Worm (Caenorhabditis elegans) whole organism, L3 larva: ENCODE measurements around the gene F49C5.10.
A peak's percentile ranks its signal among the peaks of the same experiment; 100 is the strongest.

Experiments used
- R02D3.7 ChIP-seq: fragments of 150-350 bp; optimal IDR thresholded peaks from 2 replicates; lab custom pipeline; 2014; ENCODE audit warnings: missing biosample characterization, missing genetic modification characterization
- ZK546.5 ChIP-seq: sonication (generic microtip); optimal IDR thresholded peaks from 2 replicates; lab custom pipeline; 2017; ENCODE audit warnings: missing biosample characterization, missing genetic modification characterization
- ama-1 ChIP-seq: fragments of 150-350 bp; optimal IDR thresholded peaks from 2 replicates; lab custom pipeline; 2018
- ceh-16 ChIP-seq: sonication (generic microtip); optimal IDR thresholded peaks from 2 replicates; lab custom pipeline; 2017; ENCODE audit warnings: missing biosample characterization, missing genetic modification characterization
- ceh-82 ChIP-seq: fragments of 150-350 bp; optimal IDR thresholded peaks from 2 replicates; lab custom pipeline; 2014; ENCODE audit warnings: missing biosample characterization, missing genetic modification characterization
- ceh-9 ChIP-seq: sonication (generic microtip); optimal IDR thresholded peaks from 2 replicates; lab custom pipeline; 2018; ENCODE audit warnings: missing biosample characterization, missing genetic modification characterization
- daf-12 ChIP-seq: fragments of 150-350 bp; optimal IDR thresholded peaks from 2 replicates; lab custom pipeline; 2014; ENCODE audit warnings: missing biosample characterization, missing genetic modification reagents, missing genetic modification characterization
- egl-27 ChIP-seq: sonication (generic microtip); optimal IDR thresholded peaks from 4 replicates; lab custom pipeline; 2017; ENCODE audit warnings: missing biosample characterization, missing genetic modification reagents, missing genetic modification characterization
- elt-2 ChIP-seq: sonication (generic microtip); optimal IDR thresholded peaks from 2 replicates; lab custom pipeline; 2016; ENCODE audit warnings: missing genetic modification reagents, mild to moderate bottlenecking, missing genetic modification characterization, missing compliant biosample characterization
- elt-3 ChIP-seq, 3 experiments: fragments of 150-350 bp in 1 of 3; sonication (generic microtip) in 2 of 3; optimal IDR thresholded peaks; 2 replicates in 2 of 3; 4 replicates in 1 of 3; lab custom pipeline; 2014 to 2017; ENCODE audit warnings: missing biosample characterization in 3 of 3, missing genetic modification characterization in 3 of 3
- eor-1 ChIP-seq, 2 experiments: fragments of 150-350 bp; optimal IDR thresholded peaks; 2 replicates each; lab custom pipeline; 2014 to 2018; ENCODE audit warnings: missing biosample characterization in 2 of 2, missing genetic modification characterization in 2 of 2
- fkh-10 ChIP-seq: sonication (generic microtip); optimal IDR thresholded peaks from 2 replicates; lab custom pipeline; 2017; ENCODE audit warnings: missing biosample characterization, missing genetic modification reagents, missing genetic modification characterization
- fos-1 ChIP-seq: fragments of 150-350 bp; optimal IDR thresholded peaks from 2 replicates; lab custom pipeline; 2014; ENCODE audit warnings: missing biosample characterization, missing genetic modification characterization
- jun-1 ChIP-seq: fragments of 150-350 bp; optimal IDR thresholded peaks from 2 replicates; lab custom pipeline; 2014; ENCODE audit warnings: missing biosample characterization, missing genetic modification reagents, missing genetic modification characterization
- lin-15B ChIP-seq: fragments of 150-350 bp; optimal IDR thresholded peaks from 2 replicates; lab custom pipeline; 2014; ENCODE audit warnings: missing biosample characterization, missing genetic modification characterization
- lin-39 ChIP-seq: fragments of 150-350 bp; optimal IDR thresholded peaks from 2 replicates; lab custom pipeline; 2018; ENCODE audit warnings: missing biosample characterization, missing genetic modification reagents, missing genetic modification characterization
- mdl-1 ChIP-seq: fragments of 150-350 bp; optimal IDR thresholded peaks from 2 replicates; lab custom pipeline; 2014; ENCODE audit warnings: missing biosample characterization, missing genetic modification characterization
- mml-1 ChIP-seq: fragments of 150-350 bp; sonication (generic microtip); optimal IDR thresholded peaks from 3 replicates; lab custom pipeline; 2014; ENCODE audit warnings: missing biosample characterization, missing genetic modification characterization
- nhr-11 ChIP-seq: fragments of 150-350 bp; optimal IDR thresholded peaks from 2 replicates; lab custom pipeline; 2014; ENCODE audit warnings: missing biosample characterization, missing genetic modification characterization
- nhr-23 ChIP-seq: fragments of 150-350 bp; optimal IDR thresholded peaks from 2 replicates; lab custom pipeline; 2014; ENCODE audit warnings: missing biosample characterization, missing genetic modification reagents, missing genetic modification characterization
- nhr-237 ChIP-seq: fragments of 150-350 bp; optimal IDR thresholded peaks from 2 replicates; lab custom pipeline; 2014; ENCODE audit warnings: missing biosample characterization, missing genetic modification characterization
- nhr-25 ChIP-seq: sonication (generic microtip); optimal IDR thresholded peaks from 2 replicates; lab custom pipeline; 2017; ENCODE audit warnings: missing biosample characterization, missing genetic modification characterization
- nhr-43 ChIP-seq: sonication (generic microtip); optimal IDR thresholded peaks from 2 replicates; lab custom pipeline; 2016; ENCODE audit warnings: mild to moderate bottlenecking, missing genetic modification characterization, missing compliant biosample characterization; ENCODE audit not compliant: poor library complexity, severe bottlenecking
- nhr-67 ChIP-seq: fragments of 150-350 bp; optimal IDR thresholded peaks from 2 replicates; lab custom pipeline; 2014; ENCODE audit warnings: missing biosample characterization, missing genetic modification characterization
- pqm-1 ChIP-seq: fragments of 150-350 bp; optimal IDR thresholded peaks from 2 replicates; lab custom pipeline; 2017; ENCODE audit warnings: missing biosample characterization, missing genetic modification characterization, inconsistent platforms
- sea-2 ChIP-seq: fragments of 150-350 bp; sonication (generic microtip); optimal IDR thresholded peaks from 4 replicates; lab custom pipeline; 2014; ENCODE audit warnings: missing biosample characterization, missing genetic modification reagents, missing genetic modification characterization
- skn-1 ChIP-seq: fragments of 150-350 bp; optimal IDR thresholded peaks from 2 replicates; lab custom pipeline; 2014; ENCODE audit warnings: missing biosample characterization, missing genetic modification characterization
- snpc-4 ChIP-seq: fragments of 150-350 bp; optimal IDR thresholded peaks from 2 replicates; lab custom pipeline; 2014; ENCODE audit warnings: missing biosample characterization, missing genetic modification characterization
- unc-62 ChIP-seq: fragments of 150-350 bp; sonication (generic microtip); optimal IDR thresholded peaks from 4 replicates; lab custom pipeline; 2014; ENCODE audit warnings: missing biosample characterization, missing genetic modification reagents, missing genetic modification characterization
- zag-1 ChIP-seq: fragments of 150-350 bp; optimal IDR thresholded peaks from 2 replicates; lab custom pipeline; 2014; ENCODE audit warnings: missing biosample characterization, missing genetic modification characterization
- ztf-11 ChIP-seq: fragments of 150-350 bp; optimal IDR thresholded peaks from 2 replicates; lab custom pipeline; 2014; ENCODE audit warnings: missing biosample characterization, missing genetic modification characterization
- ztf-4 ChIP-seq: fragments of 150-350 bp; optimal IDR thresholded peaks from 2 replicates; lab custom pipeline; 2014; ENCODE audit warnings: missing biosample characterization, missing genetic modification characterization

F49C5.10 gene

ce11 chrII:12546413-12546812 lies at the start of gene F49C5.10, which contains the start of gene F49C5.5:
Gene F49C5.10 (plus strand): TSS chrII:12546756.
Gene F49C5.5 (minus strand): TSS chrII:12546513.
- TF ChIP-seq zag-1 (tag; lab: Kevin White, UChicago), result no peak
- TF ChIP-seq daf-12 (tag; lab: Kevin White, UChicago), result no peak
- no peak for TF ChIP-seq nhr-237 (tag; lab: Kevin White, UChicago)
- TF ChIP-seq elt-2 (tag; lab: Kevin White, UChicago), result no peak
- no peak for TF ChIP-seq nhr-67
- TF ChIP-seq nhr-23 (tag; lab: Kevin White, UChicago), result no peak
- TF ChIP-seq lin-39 (tag; lab: Kevin White, UChicago), result no peak
- TF ChIP-seq elt-3 (tag; optimal IDR thresholded peaks at IDR 0.05; lab: Kevin White, UChicago), result no peak
- no peak for TF ChIP-seq nhr-43
- TF ChIP-seq nhr-25 (tag; lab: Kevin White, UChicago), result no peak
- no peak for TF ChIP-seq skn-1
- no peak for TF ChIP-seq fos-1 (tag; lab: Kevin White, UChicago)
- TF ChIP-seq ceh-82 (tag; lab: Kevin White, UChicago), result no peak
- no peak for TF ChIP-seq pqm-1 (tag; lab: Kevin White, UChicago)
- TF ChIP-seq ceh-16, result no peak
- no peak for TF ChIP-seq ztf-4 (tag; lab: Kevin White, UChicago)
- TF ChIP-seq unc-62 (GFP tag; lab: Kevin White, UChicago), result no peak
- no peak for TF ChIP-seq snpc-4 (tag; lab: Kevin White, UChicago)
- no peak for TF ChIP-seq ama-1 (lab: Kevin White, UChicago)

DNA sequence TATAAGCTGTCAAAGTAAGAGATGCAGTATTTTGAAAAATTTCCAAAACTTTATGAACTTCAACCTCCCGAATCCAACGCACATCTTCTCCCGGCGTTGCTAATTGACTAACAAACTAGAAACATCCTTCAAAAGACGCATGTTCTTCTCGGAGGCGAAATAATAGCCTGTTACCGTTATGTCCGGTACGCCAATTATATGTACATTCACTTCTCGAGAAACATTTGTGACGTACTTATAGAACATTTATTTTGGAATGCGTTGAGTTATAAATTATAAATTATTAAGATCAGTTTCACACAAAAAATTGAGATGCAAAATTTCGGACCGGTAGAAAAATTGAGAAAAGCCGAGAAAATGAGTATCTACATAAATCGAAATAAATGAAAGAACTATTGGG lies 49.6 kb upstream of the F49C5.10 start, which contains the start of gene T21B4.3:
T21B4.3 (minus strand) TSS at position 101 of the 400 bp plus-strand sequence.
- TF ChIP-seq lin-15B (tag; lab: Kevin White, UChicago) (no peak), sea-2 (GFP tag; lab: Kevin White, UChicago) (no peak), jun-1 (no peak), unc-62 (GFP tag; lab: Kevin White, UChicago) (no peak), R02D3.7 (tag; lab: Kevin White, UChicago) (no peak), ceh-16 (no peak), nhr-67 (no peak), nhr-11 (tag; lab: Kevin White, UChicago) (no peak), ztf-11 (tag; lab: Kevin White, UChicago) (no peak), nhr-237 (tag; lab: Kevin White, UChicago) (no peak), ceh-9 (no peak), eor-1 (tag; optimal IDR thresholded peaks at IDR 0.05; lab: Kevin White, UChicago) (no peak)

DNA sequence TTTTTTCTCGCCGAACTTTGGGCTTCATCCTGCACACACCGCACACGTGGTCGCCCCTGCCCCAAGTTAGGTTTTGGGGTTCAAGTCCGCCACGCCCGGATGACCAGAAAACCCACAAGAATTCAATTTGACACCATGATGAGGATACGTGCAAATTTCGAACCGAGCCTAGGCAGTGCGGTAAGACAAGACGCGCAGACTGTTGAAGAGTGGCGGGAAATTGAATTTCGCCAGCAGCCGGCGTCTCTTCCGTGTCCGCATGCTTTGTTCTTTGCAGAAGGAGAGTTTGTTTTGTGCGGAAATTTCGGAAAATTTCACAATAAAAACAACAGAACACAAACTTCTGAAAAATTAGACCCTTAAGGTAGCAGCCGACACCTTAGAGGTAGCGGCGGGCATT lies 46.6 kb upstream of the F49C5.10 start:
- TF ChIP-seq nhr-43 (no peak), mdl-1 (tag; lab: Kevin White, UChicago) (no peak), fkh-10 (GFP tag; lab: Kevin White, UChicago) (peak; percentile 2), nhr-25 (tag; lab: Kevin White, UChicago) (no peak)

ce11 chrII:12502784-12503183 lies 43.8 kb upstream of the F49C5.10 start, which contains the start of gene ador-1:
Gene ador-1 (minus strand): TSS chrII:12502884.
- TF ChIP-seq ZK546.5 (tag; lab: Kevin White, UChicago), result no peak

DNA sequence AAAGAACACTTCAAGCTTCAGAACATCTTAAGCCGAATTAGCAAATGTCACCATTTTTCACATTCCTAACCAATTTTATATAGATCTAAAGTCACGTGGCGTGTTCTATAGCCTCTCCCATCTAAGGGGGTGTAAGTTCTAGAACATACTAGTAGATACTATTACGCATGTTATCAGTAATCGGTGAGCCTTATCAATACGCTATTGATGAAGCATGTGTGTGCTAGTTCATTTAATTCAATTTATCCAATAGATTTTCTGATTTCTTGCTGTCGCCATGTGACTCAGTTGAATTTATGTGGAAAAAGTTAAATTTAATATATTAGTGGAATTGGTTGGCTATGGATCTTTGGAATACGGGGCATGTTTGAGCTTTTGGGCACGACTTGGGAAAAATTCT lies 40.0 kb upstream of the F49C5.10 start:
- no peak for TF ChIP-seq ztf-4 (tag; lab: Kevin White, UChicago)
- TF ChIP-seq nhr-11 (tag; lab: Kevin White, UChicago), result peak; percentile 10

- TF ChIP-seq mml-1 (tag; lab: Kevin White, UChicago) (no peak), egl-27 (tag; lab: Kevin White, UChicago) (no peak), lin-39 (tag; lab: Kevin White, UChicago) (no peak)
Observed at ce11 chrII:12507038-12507437, 39.5 kb upstream of the F49C5.10 start, which contains the start of gene srh-68. Gene srh-68 (plus strand): TSS chrII:12507338.
